Fruit fly (Drosophila melanogaster): ENCODE data around the gene Nhe2.

The Nhe2 gene

dm6 chr2L:21108759-21109282 lies 4.5 kb downstream of the Nhe2 start (continued):
- TF ChIP-seq Abd-B (GFP tag; optimal IDR thresholded peaks at IDR 0.05) (no peak), CG11093 (GFP tag; IDR thresholded peaks at IDR 0.05) (no peak), Kr (GFP tag; optimal IDR thresholded peaks at IDR 0.05) (no peak), gfzf (GFP tag; optimal IDR thresholded peaks at IDR 0.05) (no peak), Bteb2 (GFP tag; optimal IDR thresholded peaks at IDR 0.05) (peak; percentile 29), CG3838 (GFP tag; optimal IDR thresholded peaks at IDR 0.05) (peak; percentile 41), h (optimal IDR thresholded peaks at IDR 0.05) (no peak), Sox100B (GFP tag; optimal IDR thresholded peaks at IDR 0.05) (peak; percentile 62), pzg (GFP tag; optimal IDR thresholded peaks at IDR 0.05) (no peak), CG1602 (GFP tag; optimal IDR thresholded peaks at IDR 0.05) (peak; percentile 33), sqz (GFP tag; optimal IDR thresholded peaks at IDR 0.05) (peak; percentile 31), CG2120 (GFP tag; optimal IDR thresholded peaks at IDR 0.05) (peak; percentile 26), CG9215 (GFP tag; IDR thresholded peaks at IDR 0.05) (no peak), CG17568 (GFP tag; optimal IDR thresholded peaks at IDR 0.05) (peak; percentile 9), CG11560 (tag; IDR thresholded peaks at IDR 0.05) (no peak), usp (GFP tag; optimal IDR thresholded peaks at IDR 0.05) (no peak), CG31441 (GFP tag; IDR thresholded peaks at IDR 0.05) (peak; percentile 49), CG1832 (GFP tag; optimal IDR thresholded peaks at IDR 0.05) (no peak), CG2712 (tag; optimal IDR thresholded peaks at IDR 0.05) (peak; percentile 76), kni (GFP tag; optimal IDR thresholded peaks at IDR 0.05) (no peak), salm (tag; optimal IDR thresholded peaks at IDR 0.05) (no peak), chinmo (GFP tag; IDR thresholded peaks at IDR 0.05; ENCODE audit: partially characterized antibody) (no peak), CG12942 (GFP tag; optimal IDR thresholded peaks at IDR 0.05) (no peak), BtbVII (GFP tag; optimal IDR thresholded peaks at IDR 0.05) (no peak), yki (optimal IDR thresholded peaks at IDR 0.05) (no peak), Rfx (GFP tag; IDR thresholded peaks at IDR 0.05) (no peak; the same call in 1 of the 2 replicates), CG12219 (GFP tag; optimal IDR thresholded peaks at IDR 0.05) (peak; percentile 59), YL-1 (GFP tag; optimal IDR thresholded peaks at IDR 0.05) (no peak), bab2 (GFP tag; optimal IDR thresholded peaks at IDR 0.05) (peak; percentile 48), vfl (GFP tag; optimal IDR thresholded peaks at IDR 0.05) (peak; percentile 57), Opbp (GFP tag; IDR thresholded peaks at IDR 0.05; ENCODE audit: partially characterized antibody) (no peak), pita (GFP tag; optimal IDR thresholded peaks at IDR 0.05) (no peak), CG9797 (GFP tag; optimal IDR thresholded peaks at IDR 0.05) (no peak), ssp (GFP tag; IDR thresholded peaks at IDR 0.05) (no peak), HLH4C (GFP tag; IDR thresholded peaks at IDR 0.05; ENCODE audit: partially characterized antibody) (no peak), CG14860 (GFP tag; IDR thresholded peaks at IDR 0.05; ENCODE audit: partially characterized antibody) (no peak), btn (GFP tag; optimal IDR thresholded peaks at IDR 0.05) (peak; percentile 33), Dll (GFP tag; IDR thresholded peaks at IDR 0.05; ENCODE audit: partially characterized antibody) (no peak), cg (GFP tag; optimal IDR thresholded peaks at IDR 0.05) (no peak), CG7786 (GFP tag; optimal IDR thresholded peaks at IDR 0.05) (no peak), CG7271 (tag; optimal IDR thresholded peaks at IDR 0.05) (no peak), trh (GFP tag; optimal IDR thresholded peaks at IDR 0.05) (peak; percentile 19), Jarid2 (GFP tag; optimal IDR thresholded peaks at IDR 0.05) (peak; percentile 31), Adf1 (GFP tag; IDR thresholded peaks at IDR 0.05) (no peak), CTCF (GFP tag; optimal IDR thresholded peaks at IDR 0.05) (peak; percentile 89), Usf (GFP tag; optimal IDR thresholded peaks at IDR 0.05) (peak; percentile 26), slp2 (GFP tag; optimal IDR thresholded peaks at IDR 0.05) (no peak), Gug (GFP tag; IDR thresholded peaks at IDR 0.05) (no peak), CG10209 (GFP tag; optimal IDR thresholded peaks at IDR 0.05) (peak; percentile 61), danr (GFP tag; IDR thresholded peaks at IDR 0.05) (no peak), CG15514 (GFP tag; optimal IDR thresholded peaks at IDR 0.05) (peak; percentile 37), Hmr (GFP tag; optimal IDR thresholded peaks at IDR 0.05) (peak; percentile 49)

Measured in whole organism, embryonic.